Worm (Caenorhabditis elegans): ENCODE results near the gene lin-38.

ce11 chrII:13617808-13618207 is 42.1 kb downstream of the lin-38 start, which contains the start of gene gst-12:
- TF ChIP-seq lin-13 (tag; optimal IDR thresholded peaks at IDR 0.05) = no peak
- no peak for TF ChIP-seq nhr-237 (tag; optimal IDR thresholded peaks at IDR 0.05)
- no peak for TF ChIP-seq snpc-4 (tag; optimal IDR thresholded peaks at IDR 0.05)
- TF ChIP-seq ztf-11 (tag; optimal IDR thresholded peaks at IDR 0.05) = no peak
- no peak for TF ChIP-seq pha-4 (tag; optimal IDR thresholded peaks at IDR 0.05)
- TF ChIP-seq ceh-83 (GFP tag; optimal IDR thresholded peaks at IDR 0.05) = no peak
- TF ChIP-seq ceh-39 (tag; optimal IDR thresholded peaks at IDR 0.05) = no peak
- TF ChIP-seq mab-5 (tag; optimal IDR thresholded peaks at IDR 0.05) = no peak
- no peak for TF ChIP-seq mep-1 (tag; optimal IDR thresholded peaks at IDR 0.05)
- TF ChIP-seq bed-3 (GFP tag; optimal IDR thresholded peaks at IDR 0.05) = no peak
- TF ChIP-seq unc-62 (GFP tag; optimal IDR thresholded peaks at IDR 0.05) = peak; percentile 24
- no peak for TF ChIP-seq nhr-76 (tag; optimal IDR thresholded peaks at IDR 0.05)
